Fruit fly (Drosophila melanogaster) whole organism, prepupa: ENCODE data around the gene Argk2.

Experiments used
- CG6792 ChIP-seq: fragments of 200-800 bp; sonication (Bioruptor generic); optimal IDR thresholded peaks from 3 replicates; lab custom pipeline; 2016; ENCODE audit warnings: missing biosample characterization, missing genetic modification characterization
- Eip75B ChIP-seq: fragments of 200-800 bp; sonication (Bioruptor generic); optimal IDR thresholded peaks from 3 replicates; lab custom pipeline; 2016; ENCODE audit warnings: missing biosample characterization, missing genetic modification characterization
- Gug ChIP-seq: fragments of 200-800 bp; sonication (Bioruptor generic); IDR thresholded peaks from 2 replicates; pipeline ENCODE4 v1.3.6; 2022; ENCODE audit warnings: missing biosample characterization, missing genetic modification characterization
- Sox102F ChIP-seq: fragments of 200-800 bp; sonication (Bioruptor generic); optimal IDR thresholded peaks from 2 replicates; lab custom pipeline; 2016; ENCODE audit warnings: missing biosample characterization, mild to moderate bottlenecking, missing genetic modification characterization

dm6 chr3L:9025178-9025577 lies 22.1 kb upstream of the Argk2 start:
- no peak for TF ChIP-seq CG6792 (GFP tag; lab: Kevin White, UChicago)
- no peak for TF ChIP-seq Sox102F (GFP tag; lab: Kevin White, UChicago)
- TF ChIP-seq Eip75B (GFP tag; lab: Kevin White, UChicago): no peak
- TF ChIP-seq Gug (GFP tag; lab: Robert Waterston, UW): no peak
